Fruit fly (Drosophila melanogaster): ENCODE data around the gene CG44475.

CG44475 gene

dm6 chr2L:15912008-15912900 lies 29.3 kb upstream of the CG44475 start (continued):
- TF ChIP-seq ham (GFP tag; IDR thresholded peaks at IDR 0.05): peak; percentile 77
- peak; percentile 92 for TF ChIP-seq Dek (tag; optimal IDR thresholded peaks at IDR 0.05)
- 0 out of 2 replicates have a peak, but pooled peaks have one; percentile 21 for TF ChIP-seq unc-4 (GFP tag; IDR thresholded peaks at IDR 0.05; ENCODE audit: partially characterized antibody)
- peak; percentile 82 for TF ChIP-seq danr (GFP tag; IDR thresholded peaks at IDR 0.05)
- peak in 1 of 2 experiments; percentile 56 for TF ChIP-seq Eip74EF (GFP tag; optimal IDR thresholded peaks at IDR 0.05)
- peak; percentile 91 for TF ChIP-seq CG17359 (tag; optimal IDR thresholded peaks at IDR 0.05)
- TF ChIP-seq usp (GFP tag; optimal IDR thresholded peaks at IDR 0.05): no peak
- peak; percentile 87 for TF ChIP-seq CG9437 (GFP tag; optimal IDR thresholded peaks at IDR 0.05)
- TF ChIP-seq wek (GFP tag; optimal IDR thresholded peaks at IDR 0.05): peak; percentile 44
- TF ChIP-seq az2 (GFP tag; optimal IDR thresholded peaks at IDR 0.05): peak; percentile 91
- peak; percentile 66 for TF ChIP-seq Hr3 (GFP tag; optimal IDR thresholded peaks at IDR 0.05)
- TF ChIP-seq Aef1 (GFP tag; IDR thresholded peaks at IDR 0.05): peak; percentile 88
- TF ChIP-seq crol (GFP tag; IDR thresholded peaks at IDR 0.05): peak; percentile 95
- peak; percentile 17 for TF ChIP-seq her (GFP tag; optimal IDR thresholded peaks at IDR 0.05)
- TF ChIP-seq Dp (GFP tag; optimal IDR thresholded peaks at IDR 0.05): no peak
- peak; percentile 86 for TF ChIP-seq CG14441 (GFP tag; IDR thresholded peaks at IDR 0.05)
- TF ChIP-seq cwo (GFP tag; optimal IDR thresholded peaks at IDR 0.05): peak; percentile 57
- peak; percentile 96 for TF ChIP-seq PHDP (tag; optimal IDR thresholded peaks at IDR 0.05)
- peak; percentile 16 for TF ChIP-seq Side (GFP tag; optimal IDR thresholded peaks at IDR 0.05)
- no peak for TF ChIP-seq CG2129 (GFP tag; IDR thresholded peaks at IDR 0.05; ENCODE audit: partially characterized antibody)
- TF ChIP-seq CG15479 (GFP tag; optimal IDR thresholded peaks at IDR 0.05): no peak
- peak; percentile 84 for TF ChIP-seq toy (GFP tag; IDR thresholded peaks at IDR 0.05)
- peak; percentile 48; the same call in 2 of the 3 replicates for TF ChIP-seq so (GFP tag; IDR thresholded peaks at IDR 0.05)
- TF ChIP-seq phol (tag; optimal IDR thresholded peaks at IDR 0.05): peak; percentile 93
- peak in 1 of 2 experiments; percentile 62 for TF ChIP-seq insv (GFP tag; optimal IDR thresholded peaks at IDR 0.05)
- TF ChIP-seq exex (tag; optimal IDR thresholded peaks at IDR 0.05): peak; percentile 81
- TF ChIP-seq prd (optimal IDR thresholded peaks at IDR 0.05): no peak
- TF ChIP-seq prd (GFP tag; IDR thresholded peaks at IDR 0.05): peak; percentile 92
- TF ChIP-seq CG14050 (GFP tag; IDR thresholded peaks at IDR 0.05): peak; percentile 92
- TF ChIP-seq Six4 (GFP tag; optimal IDR thresholded peaks at IDR 0.05): peak; percentile 87
- peak; percentile 73 for TF ChIP-seq gro (GFP tag; optimal IDR thresholded peaks at IDR 0.05)
- TF ChIP-seq Hmr (GFP tag; optimal IDR thresholded peaks at IDR 0.05): peak; percentile 93
- peak; percentile 75 for TF ChIP-seq Deaf1 (tag; optimal IDR thresholded peaks at IDR 0.05)
- peak; percentile 98 for TF ChIP-seq CG8388 (GFP tag; optimal IDR thresholded peaks at IDR 0.05)
- peak; percentile 0 for TF ChIP-seq emc (GFP tag; optimal IDR thresholded peaks at IDR 0.05)
- peak; percentile 53 for TF ChIP-seq CG4617 (GFP tag; optimal IDR thresholded peaks at IDR 0.05; ENCODE audit: borderline replicate concordance)
- TF ChIP-seq Mrtf (GFP tag; IDR thresholded peaks at IDR 0.05): peak; percentile 86; the same call in 2 of the 3 replicates
- peak; percentile 76 for TF ChIP-seq Nf-YB (GFP tag; optimal IDR thresholded peaks at IDR 0.05)
- peak in 1 of 3 experiments; percentile 94 for TF ChIP-seq lola (GFP tag; optimal IDR thresholded peaks at IDR 0.05)
- TF ChIP-seq CG10274 (GFP tag; optimal IDR thresholded peaks at IDR 0.05): peak; percentile 66
- peak; percentile 89 for TF ChIP-seq z (GFP tag; IDR thresholded peaks at IDR 0.05)
- peak; percentile 2 for TF ChIP-seq corto (GFP tag; optimal IDR thresholded peaks at IDR 0.05)
- no peak for TF ChIP-seq Sry-δ (GFP tag; optimal IDR thresholded peaks at IDR 0.05)
- TF ChIP-seq Dbx (GFP tag; IDR thresholded peaks at IDR 0.05): peak; percentile 75
- peak; percentile 92 for TF ChIP-seq CG6689 (GFP tag; IDR thresholded peaks at IDR 0.05)
- peak; percentile 82 for TF ChIP-seq caup (GFP tag; optimal IDR thresholded peaks at IDR 0.05; ENCODE audit: severe bottlenecking)
- no peak for TF ChIP-seq Optix (GFP tag; IDR thresholded peaks at IDR 0.05)
- peak; percentile 33 for TF ChIP-seq CG17186 (GFP tag; optimal IDR thresholded peaks at IDR 0.05)

All from whole organism, embryonic.